Fruit fly (Drosophila melanogaster) Kc167 (cell line): ENCODE data around the gene CG31360.

Experiments used
- Myc ChIP-seq: fragments of >200 bp; optimal IDR thresholded peaks from 2 replicates; lab custom pipeline; 2017; ENCODE audit warnings: missing external identifiers
- Sin3A ChIP-seq: fragments of >200 bp; optimal IDR thresholded peaks from 2 replicates; lab custom pipeline; 2018; ENCODE audit warnings: missing external identifiers
- h ChIP-seq: fragments of >200 bp; optimal IDR thresholded peaks from 3 replicates; lab custom pipeline; 2018; ENCODE audit warnings: missing external identifiers
- insv ChIP-seq: fragments of >200 bp; optimal IDR thresholded peaks from 3 replicates; lab custom pipeline; 2018; ENCODE audit warnings: missing external identifiers
- psq ChIP-seq: fragments of >200 bp; optimal IDR thresholded peaks from 2 replicates; lab custom pipeline; 2017; ENCODE audit warnings: missing external identifiers
- ttk ChIP-seq: sonication (Bioruptor generic); optimal IDR thresholded peaks from 2 replicates; lab custom pipeline; 2017; ENCODE audit warnings: missing external identifiers

dm6 chr3R:17667987-17668386, 16.9 kb upstream of the CG31360 start:
- TF ChIP-seq Myc (lab: Kevin White, UChicago), result no peak
- TF ChIP-seq insv, result no peak
- no peak for TF ChIP-seq h (lab: Kevin White, UChicago)
- TF ChIP-seq ttk, result no peak
- no peak for TF ChIP-seq psq (lab: Kevin White, UChicago)
- no peak for TF ChIP-seq Sin3A (lab: Kevin White, UChicago)
